Worm (Caenorhabditis elegans): ENCODE data around the gene ZK353.3.

DNA sequence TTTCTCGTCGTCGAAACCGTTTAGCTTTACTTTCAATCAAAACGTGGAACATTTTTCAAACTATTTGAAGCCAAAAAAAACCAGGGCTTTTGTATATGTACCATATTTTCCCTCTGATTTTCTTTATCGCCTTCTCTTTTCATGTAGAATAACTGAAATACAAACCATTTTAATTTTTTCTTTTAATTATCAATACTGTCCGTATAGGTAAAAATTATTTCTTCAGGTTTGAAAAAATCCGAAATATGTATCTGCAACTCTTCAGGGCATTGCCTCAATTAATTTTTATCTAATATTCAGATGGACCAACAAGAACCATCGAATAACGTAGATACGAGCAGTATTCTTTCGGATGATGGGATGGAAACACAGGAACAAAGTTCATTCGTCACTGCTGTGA, 20.8 kb upstream of the ZK353.3 start, which contains the start of gene met-2:
- TF ChIP-seq nfya-1 (tag; optimal IDR thresholded peaks at IDR 0.05) (no peak), pha-4 (tag; optimal IDR thresholded peaks at IDR 0.05) (no peak), unc-55 (GFP tag; optimal IDR thresholded peaks at IDR 0.05) (no peak), nhr-11 (tag; optimal IDR thresholded peaks at IDR 0.05) (no peak), lim-6 (tag; optimal IDR thresholded peaks at IDR 0.05) (no peak), zip-5 (tag; optimal IDR thresholded peaks at IDR 0.05) (no peak), dmd-4 (tag; optimal IDR thresholded peaks at IDR 0.05; ENCODE audit: borderline replicate concordance) (no peak), fkh-10 (GFP tag; optimal IDR thresholded peaks at IDR 0.05) (no peak), elt-2 (tag; optimal IDR thresholded peaks at IDR 0.05) (no peak), ceh-22 (tag; optimal IDR thresholded peaks at IDR 0.05) (no peak)

Data from whole organism, late embryonic.